Fruit fly (Drosophila melanogaster): Measurements from ENCODE around the gene eyg.

- TF ChIP-seq wor (GFP tag; IDR thresholded peaks at IDR 0.05) (no peak), CG16779 (GFP tag; IDR thresholded peaks at IDR 0.05) (no peak), wek (GFP tag; optimal IDR thresholded peaks at IDR 0.05) (no peak), NC2α (GFP tag; optimal IDR thresholded peaks at IDR 0.05) (no peak), salm (tag; optimal IDR thresholded peaks at IDR 0.05) (no peak), abd-A (tag; optimal IDR thresholded peaks at IDR 0.05) (no peak)
Measured at dm6 chr3L:12463580-12463979, 4.2 kb downstream of the eyg start.
